Worm (Caenorhabditis elegans) whole organism, L4/young adult: ENCODE data around the gene mcm-3.

ENCODE experiments used
- W03F9.2 ChIP-seq: fragments of 150-350 bp; optimal IDR thresholded peaks from 2 replicates; lab custom pipeline; 2014; ENCODE audit warnings: missing biosample characterization, missing genetic modification characterization
- dao-5 ChIP-seq: sonication (generic microtip); optimal IDR thresholded peaks from 2 replicates; lab custom pipeline; 2016; ENCODE audit warnings: missing genotype, missing genetic modification characterization, moderate library complexity, missing compliant biosample characterization

ce11 chrV:15088613-15089012, 29.2 kb upstream of the mcm-3 start, which contains the start of gene C01G10.18:
- no peak for TF ChIP-seq dao-5 (tag; lab: Kevin White, UChicago)
- TF ChIP-seq W03F9.2 (tag; lab: Kevin White, UChicago) = no peak
